Fruit fly (Drosophila melanogaster) whole organism, pupa: ENCODE data around the gene sunz.

Source experiments
- CG10348 ChIP-seq: fragments of 200-800 bp; sonication (Bioruptor generic); IDR thresholded peaks from 2 replicates; pipeline ENCODE4 v1.3.6; 2022; ENCODE audit warnings: missing biosample characterization, missing genetic modification characterization
- CG12605 ChIP-seq: fragments of 200-800 bp; sonication (Bioruptor generic); IDR thresholded peaks from 2 replicates; pipeline ENCODE4 v1.3.6; 2022; ENCODE audit warnings: missing biosample characterization, missing genetic modification characterization
- CG15710 ChIP-seq: fragments of 200-800 bp; sonication (Bioruptor generic); optimal IDR thresholded peaks from 2 replicates; lab custom pipeline; 2018; ENCODE audit warnings: missing biosample characterization, mild to moderate bottlenecking, missing genetic modification characterization, moderate library complexity
- CG17806 ChIP-seq: fragments of 200-800 bp; sonication (Bioruptor generic); optimal IDR thresholded peaks from 2 replicates; lab custom pipeline; 2018; ENCODE audit warnings: missing biosample characterization, mild to moderate bottlenecking, missing genetic modification characterization, moderate library complexity
- CG34367 ChIP-seq: fragments of 200-800 bp; sonication (Bioruptor generic); optimal IDR thresholded peaks from 2 replicates; lab custom pipeline; 2018; ENCODE audit warnings: missing biosample characterization, mild to moderate bottlenecking, missing genetic modification characterization
- CG4496 ChIP-seq: fragments of 200-800 bp; sonication (Bioruptor generic); IDR thresholded peaks from 3 replicates; pipeline ENCODE4 v1.3.6; 2022; ENCODE audit warnings: missing biosample characterization, missing genetic modification characterization
- CG8159 ChIP-seq: fragments of 200-800 bp; sonication (Bioruptor generic); optimal IDR thresholded peaks from 3 replicates; lab custom pipeline; 2018; ENCODE audit warnings: missing biosample characterization, mild to moderate bottlenecking, missing genetic modification characterization, moderate library complexity
- CG8301 ChIP-seq: fragments of 200-800 bp; sonication (Bioruptor generic); optimal IDR thresholded peaks from 2 replicates; lab custom pipeline; 2018; ENCODE audit warnings: missing biosample characterization, mild to moderate bottlenecking, missing genetic modification characterization
- CG9948 ChIP-seq: fragments of 200-800 bp; sonication (Bioruptor generic); optimal IDR thresholded peaks from 2 replicates; lab custom pipeline; 2018; ENCODE audit warnings: missing biosample characterization, mild to moderate bottlenecking, missing genetic modification characterization, moderate library complexity
- D1 ChIP-seq: fragments of 200-800 bp; sonication (Bioruptor generic); optimal IDR thresholded peaks from 2 replicates; lab custom pipeline; 2018; ENCODE audit warnings: missing biosample characterization, mild to moderate bottlenecking, missing genetic modification characterization, moderate library complexity
- EcR ChIP-seq: fragments of 200-800 bp; sonication (Bioruptor generic); optimal IDR thresholded peaks from 3 replicates; lab custom pipeline; 2019; ENCODE audit warnings: missing biosample characterization, missing genetic modification characterization, mild to moderate bottlenecking, moderate library complexity, missing genetic modification reagents
- Ets98B ChIP-seq: fragments of 200-800 bp; sonication (Bioruptor generic); IDR thresholded peaks from 2 replicates; pipeline ENCODE4 v1.3.6; 2022; ENCODE audit warnings: missing biosample characterization, missing genetic modification characterization
- Pif1A ChIP-seq: fragments of 200-800 bp; sonication (Bioruptor generic); optimal IDR thresholded peaks from 3 replicates; lab custom pipeline; 2016; ENCODE audit warnings: missing biosample characterization, missing genetic modification characterization
- rn ChIP-seq: fragments of 200-800 bp; sonication (Bioruptor generic); IDR thresholded peaks from 2 replicates; pipeline ENCODE4 v1.3.6; 2022; ENCODE audit warnings: missing biosample characterization, missing genetic modification characterization

- no peak for TF ChIP-seq CG34367 (tag; lab: Kevin White, UChicago)
- no peak for TF ChIP-seq CG10348
- TF ChIP-seq CG8301 (tag; lab: Kevin White, UChicago) = no peak
- no peak for TF ChIP-seq CG4496 (GFP tag; lab: Robert Waterston, UW)
- no peak for TF ChIP-seq EcR (GFP tag; lab: Kevin White, UChicago)
- no peak for TF ChIP-seq Ets98B (GFP tag; lab: Robert Waterston, UW)
- no peak for TF ChIP-seq CG17806 (tag; lab: Kevin White, UChicago)
- TF ChIP-seq Pif1A (GFP tag; lab: Kevin White, UChicago) = no peak
- TF ChIP-seq CG9948 (tag; lab: Kevin White, UChicago) = no peak
- no peak for TF ChIP-seq rn (GFP tag; lab: Robert Waterston, UW)
- no peak for TF ChIP-seq CG8159 (tag; lab: Kevin White, UChicago)
- TF ChIP-seq CG15710 (tag; lab: Kevin White, UChicago) = no peak
- no peak for TF ChIP-seq CG12605
- no peak for TF ChIP-seq D1
Measured at dm6 chr3R:6665117-6665654, 35.2 kb downstream of the sunz start.
